Worm (Caenorhabditis elegans) whole organism, L2 larva: ENCODE results near the gene C46C2.7.

Experiments
- lin-13 ChIP-seq: fragments of 150-350 bp; optimal IDR thresholded peaks from 2 replicates; lab custom pipeline; 2014; ENCODE audit warnings: missing biosample characterization, missing genetic modification reagents, missing genetic modification characterization
- lsy-2 ChIP-seq, 2 experiments: fragments of 150-350 bp in 1 of 2; sonication (generic microtip) in 1 of 2; optimal IDR thresholded peaks; 2 replicates each; lab custom pipeline; 2014 to 2017; ENCODE audit warnings: missing biosample characterization in 2 of 2, missing genetic modification characterization in 2 of 2
- mbf-1 ChIP-seq: sonication (generic microtip); optimal IDR thresholded peaks from 2 replicates; lab custom pipeline; 2017; ENCODE audit warnings: missing biosample characterization, missing genetic modification characterization
- mdl-1 ChIP-seq, 2 experiments: fragments of 150-350 bp in 1 of 2; sonication (generic microtip) in 1 of 2; optimal IDR thresholded peaks; 2 replicates each; lab custom pipeline; 2017; ENCODE audit warnings: missing biosample characterization in 2 of 2, missing genetic modification characterization in 2 of 2
- nhr-11 ChIP-seq: fragments of 150-350 bp; optimal IDR thresholded peaks from 2 replicates; lab custom pipeline; 2014; ENCODE audit warnings: missing biosample characterization, missing genetic modification characterization
- nhr-12 ChIP-seq: fragments of 150-350 bp; optimal IDR thresholded peaks from 2 replicates; lab custom pipeline; 2014; ENCODE audit warnings: missing biosample characterization, missing genetic modification characterization
- nhr-237 ChIP-seq: fragments of 150-350 bp; optimal IDR thresholded peaks from 2 replicates; lab custom pipeline; 2014; ENCODE audit warnings: missing biosample characterization, missing genetic modification characterization
- nhr-25 ChIP-seq: fragments of 150-350 bp; sonication (generic microtip); optimal IDR thresholded peaks from 3 replicates; lab custom pipeline; 2014; ENCODE audit warnings: missing biosample characterization, missing genetic modification characterization
- skn-1 ChIP-seq: sonication (generic microtip); optimal IDR thresholded peaks from 2 replicates; lab custom pipeline; 2017; ENCODE audit warnings: missing biosample characterization, missing genetic modification characterization
- zag-1 ChIP-seq: fragments of 150-350 bp; optimal IDR thresholded peaks from 2 replicates; lab custom pipeline; 2014; ENCODE audit warnings: missing biosample characterization, missing genetic modification characterization
- ztf-11 ChIP-seq: sonication (generic microtip); optimal IDR thresholded peaks from 2 replicates; lab custom pipeline; 2017; ENCODE audit warnings: missing biosample characterization, missing genetic modification characterization

DNA sequence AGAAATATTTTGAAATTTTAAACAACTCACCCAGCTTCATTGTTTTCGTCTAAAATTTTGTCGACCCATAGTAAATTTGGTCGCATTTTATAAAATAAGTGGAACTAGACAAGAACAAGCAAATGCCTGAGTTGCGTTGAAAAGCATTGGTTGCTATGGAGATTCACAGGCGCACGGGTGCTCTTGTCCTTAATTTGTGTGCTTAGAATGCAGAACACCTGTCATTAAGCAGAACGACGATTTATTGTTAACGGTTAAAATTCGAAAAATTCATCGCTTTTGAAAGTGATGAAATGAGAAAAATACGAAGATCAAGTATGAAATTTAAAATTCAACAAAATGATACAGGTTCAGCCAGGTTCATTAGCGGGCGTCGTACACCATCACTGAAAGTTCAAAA is 48.5 kb upstream of the C46C2.7 start, which contains the start of gene daf-10:
- TF ChIP-seq skn-1 (tag; lab: Kevin White, UChicago) (no peak), nhr-11 (no peak), mbf-1 (no peak), nhr-237 (tag; lab: Kevin White, UChicago) (no peak), ztf-11 (tag; lab: Kevin White, UChicago) (no peak), lin-13 (GFP tag; lab: Kevin White, UChicago) (no peak), zag-1 (tag; lab: Kevin White, UChicago) (no peak), mdl-1 (tag; optimal IDR thresholded peaks at IDR 0.05; lab: Kevin White, UChicago) (no peak), nhr-12 (tag; lab: Kevin White, UChicago) (no peak), nhr-25 (tag; lab: Kevin White, UChicago) (no peak), lsy-2 (tag; optimal IDR thresholded peaks at IDR 0.05; lab: Kevin White, UChicago) (no peak)
